Worm (Caenorhabditis elegans) whole organism, L1 larva: Measurements from ENCODE around the gene heh-1.

Experiments used
- C16A3.4 ChIP-seq: fragments of 150-350 bp; optimal IDR thresholded peaks from 2 replicates; lab custom pipeline; 2014; ENCODE audit warnings: missing biosample characterization, missing genetic modification characterization
- F16B12.6 ChIP-seq: fragments of 150-350 bp; optimal IDR thresholded peaks from 2 replicates; lab custom pipeline; 2014; ENCODE audit warnings: missing biosample characterization, missing genetic modification characterization
- aha-1 ChIP-seq: fragments of 150-350 bp; optimal IDR thresholded peaks from 2 replicates; lab custom pipeline; 2014; ENCODE audit warnings: missing biosample characterization, missing genetic modification characterization
- aly-2 ChIP-seq: fragments of 150-350 bp; optimal IDR thresholded peaks from 2 replicates; lab custom pipeline; 2014; ENCODE audit warnings: missing biosample characterization, missing genetic modification characterization
- blmp-1 ChIP-seq: fragments of 150-350 bp; optimal IDR thresholded peaks from 2 replicates; lab custom pipeline; 2014; ENCODE audit warnings: missing biosample characterization, missing genetic modification characterization
- ceh-8 ChIP-seq: fragments of 200-800 bp; sonication (Bioruptor generic); optimal IDR thresholded peaks from 2 replicates; lab custom pipeline; 2018; ENCODE audit warnings: mild to moderate bottlenecking, missing genetic modification characterization, moderate library complexity, missing compliant biosample characterization
- ceh-88 ChIP-seq: fragments of 200-800 bp; sonication (Bioruptor generic); IDR thresholded peaks from 2 replicates; pipeline ENCODE4 v1.3.6; 2022; ENCODE audit warnings: missing genetic modification characterization, missing compliant biosample characterization
- ceh-90 ChIP-seq: sonication (generic microtip); optimal IDR thresholded peaks from 2 replicates; lab custom pipeline; 2016; ENCODE audit warnings: missing genetic modification characterization, missing compliant biosample characterization
- dpl-1 ChIP-seq, 3 experiments: fragments of 150-350 bp in 2 of 3; sonication (generic microtip) in 1 of 3; optimal IDR thresholded peaks; 2 replicates each; lab custom pipeline; 2014 to 2017; ENCODE audit warnings: missing biosample characterization in 3 of 3, missing genetic modification characterization in 3 of 3, missing genetic modification reagents in 3 of 3
- elt-2 ChIP-seq: sonication (generic microtip); optimal IDR thresholded peaks from 2 replicates; lab custom pipeline; 2016; ENCODE audit warnings: missing genetic modification characterization, mild to moderate bottlenecking, inconsistent platforms, missing compliant biosample characterization, missing genetic modification reagents
- elt-3 ChIP-seq, 6 experiments: fragments of 150-350 bp in 1 of 6; sonication (generic microtip); optimal IDR thresholded peaks; 2 replicates each; lab custom pipeline; 2017 to 2018; ENCODE audit warnings: missing biosample characterization in 6 of 6, missing genetic modification characterization in 6 of 6, inconsistent platforms in 1 of 6
- ets-5 ChIP-seq: fragments of 200-800 bp; sonication (Bioruptor generic); IDR thresholded peaks from 2 replicates; pipeline ENCODE4 v1.3.6; 2022; ENCODE audit warnings: missing genetic modification characterization, missing compliant biosample characterization
- grh-1 ChIP-seq: fragments of 200-800 bp; sonication (Bioruptor generic); IDR thresholded peaks from 2 replicates; pipeline ENCODE4 v1.3.6; 2022; ENCODE audit warnings: missing genetic modification reagents, missing genetic modification characterization, missing compliant biosample characterization
- hpl-2 ChIP-seq: fragments of 150-350 bp; optimal IDR thresholded peaks from 2 replicates; lab custom pipeline; 2014; ENCODE audit warnings: missing biosample characterization, missing genetic modification reagents, missing genetic modification characterization
- jun-1 ChIP-seq: fragments of 150-350 bp; optimal IDR thresholded peaks from 2 replicates; lab custom pipeline; 2014; ENCODE audit warnings: missing biosample characterization, missing genetic modification reagents, missing genetic modification characterization
- lin-15B ChIP-seq: fragments of 150-350 bp; sonication (generic microtip); optimal IDR thresholded peaks from 3 replicates; lab custom pipeline; 2014; ENCODE audit warnings: missing biosample characterization, missing genetic modification characterization
- lir-3 ChIP-seq: sonication (generic microtip); optimal IDR thresholded peaks from 2 replicates; lab custom pipeline; 2016; ENCODE audit warnings: mild to moderate bottlenecking, missing genetic modification characterization, moderate library complexity, missing compliant biosample characterization; ENCODE audit not compliant: poor library complexity
- lsy-2 ChIP-seq, 2 experiments: fragments of 150-350 bp; optimal IDR thresholded peaks; 2 replicates each; lab custom pipeline; 2014; ENCODE audit warnings: missing biosample characterization in 2 of 2, missing genetic modification characterization in 2 of 2
- mdl-1 ChIP-seq, 2 experiments: fragments of 150-350 bp; optimal IDR thresholded peaks; 2 replicates each; lab custom pipeline; 2014 to 2017; ENCODE audit warnings: missing biosample characterization in 2 of 2, missing genetic modification characterization in 2 of 2, inconsistent platforms in 1 of 2
- mef-2 ChIP-seq: fragments of 150-350 bp; optimal IDR thresholded peaks from 2 replicates; lab custom pipeline; 2014; ENCODE audit warnings: missing biosample characterization, missing genetic modification characterization
- mep-1 ChIP-seq: fragments of 150-350 bp; optimal IDR thresholded peaks from 2 replicates; lab custom pipeline; 2014; ENCODE audit warnings: missing biosample characterization, missing genetic modification characterization
- nhr-12 ChIP-seq: sonication (generic microtip); optimal IDR thresholded peaks from 2 replicates; lab custom pipeline; 2017; ENCODE audit warnings: missing biosample characterization, missing genetic modification characterization
- nhr-19 ChIP-seq: fragments of 200-800 bp; sonication (Bioruptor generic); conservative IDR thresholded peaks from 2 replicates; pipeline ENCODE4 v1.3.6; 2022; ENCODE audit warnings: missing genetic modification characterization, missing compliant biosample characterization
- nhr-84 ChIP-seq: sonication (generic microtip); optimal IDR thresholded peaks from 2 replicates; lab custom pipeline; 2017; ENCODE audit warnings: missing biosample characterization, missing genetic modification characterization
- nhr-85 ChIP-seq: sonication (generic microtip); peaks from one replicate; lab custom pipeline; 2016; ENCODE audit warnings: missing genetic modification characterization, inconsistent platforms, missing compliant biosample characterization
- pag-3 ChIP-seq: sonication (generic microtip); optimal IDR thresholded peaks from 2 replicates; lab custom pipeline; 2017; ENCODE audit warnings: missing genetic modification characterization, mild to moderate bottlenecking, missing compliant biosample characterization, antibody characterized with exemption, borderline replicate concordance; ENCODE audit not compliant: insufficient read depth
- pqm-1 ChIP-seq: sonication (generic microtip); optimal IDR thresholded peaks from 3 replicates; lab custom pipeline; 2017; ENCODE audit warnings: missing biosample characterization, missing genetic modification characterization
- skn-1 ChIP-seq: fragments of 150-350 bp; optimal IDR thresholded peaks from 2 replicates; lab custom pipeline; 2014; ENCODE audit warnings: missing biosample characterization, missing genetic modification characterization
- sup-37 ChIP-seq: fragments of 200-800 bp; sonication (Bioruptor generic); optimal IDR thresholded peaks from 2 replicates; lab custom pipeline; 2018; ENCODE audit warnings: mild to moderate bottlenecking, missing genetic modification characterization, missing compliant biosample characterization
- swsn-7 ChIP-seq: sonication (generic microtip); optimal IDR thresholded peaks from 2 replicates; lab custom pipeline; 2016; ENCODE audit warnings: missing genetic modification characterization, missing compliant biosample characterization
- tlp-1 ChIP-seq: fragments of 150-350 bp; optimal IDR thresholded peaks from 2 replicates; lab custom pipeline; 2014; ENCODE audit warnings: missing biosample characterization, missing genetic modification characterization
- unc-130 ChIP-seq: fragments of 150-350 bp; optimal IDR thresholded peaks from 2 replicates; lab custom pipeline; 2017; ENCODE audit warnings: missing biosample characterization, missing genetic modification characterization, inconsistent platforms
- unc-30 ChIP-seq: sonication (generic microtip); optimal IDR thresholded peaks from 2 replicates; lab custom pipeline; 2017; ENCODE audit warnings: missing biosample characterization, missing genetic modification characterization
- unc-98 ChIP-seq: fragments of 200-800 bp; sonication (Bioruptor generic); IDR thresholded peaks from 2 replicates; pipeline ENCODE4 v1.3.6; 2022; ENCODE audit warnings: missing genetic modification characterization, missing compliant biosample characterization
- xbp-1 ChIP-seq: sonication (generic microtip); optimal IDR thresholded peaks from 2 replicates; lab custom pipeline; 2016; ENCODE audit warnings: missing genetic modification characterization, missing compliant biosample characterization
- zag-1 ChIP-seq: fragments of 150-350 bp; optimal IDR thresholded peaks from 2 replicates; lab custom pipeline; 2014; ENCODE audit warnings: missing biosample characterization, missing genetic modification characterization
- ztf-11 ChIP-seq, 2 experiments: sonication (generic microtip); optimal IDR thresholded peaks; 2 replicates each; lab custom pipeline; 2016 to 2017; ENCODE audit warnings: missing genetic modification characterization in 2 of 2, missing biosample characterization in 1 of 2, missing compliant biosample characterization in 1 of 2

Gene heh-1

DNA sequence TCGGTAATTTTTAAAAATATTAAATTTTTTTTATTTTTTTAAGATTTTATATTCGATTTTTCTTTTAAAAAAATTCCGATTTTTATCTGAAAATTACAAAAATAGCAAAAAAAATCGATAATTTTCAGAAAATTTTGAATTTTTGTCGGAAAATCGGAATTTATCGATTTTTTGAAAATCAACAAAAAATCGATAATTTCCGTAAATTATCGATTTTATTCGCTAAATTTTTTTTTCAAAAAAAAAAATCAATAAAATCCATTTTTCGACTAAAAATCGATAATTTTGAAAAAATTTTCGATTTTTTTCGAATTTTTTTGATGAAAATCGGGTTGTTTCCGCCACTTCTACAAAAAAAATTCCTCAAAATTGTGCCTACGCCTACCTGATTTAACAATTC lies 43.1 kb upstream of the heh-1 start:
- no peak for TF ChIP-seq mef-2 (tag; lab: Kevin White, UChicago)
- TF ChIP-seq dpl-1 (GFP tag; optimal IDR thresholded peaks at IDR 0.05; lab: Kevin White, UChicago): no peak
- no peak for TF ChIP-seq ceh-90
- TF ChIP-seq ets-5 (GFP tag; lab: Robert Waterston, UW): no peak
- no peak for TF ChIP-seq ceh-8 (GFP tag; lab: Kevin White, UChicago)
- TF ChIP-seq lsy-2 (tag; optimal IDR thresholded peaks at IDR 0.05; lab: Kevin White, UChicago): no peak
- TF ChIP-seq ceh-88 (GFP tag; lab: Robert Waterston, UW): no peak
- TF ChIP-seq C16A3.4: no peak
- TF ChIP-seq mdl-1 (tag; optimal IDR thresholded peaks at IDR 0.05; lab: Kevin White, UChicago): no peak
- TF ChIP-seq ztf-11 (tag; optimal IDR thresholded peaks at IDR 0.05; lab: Kevin White, UChicago): no peak
- TF ChIP-seq nhr-19 (GFP tag; lab: Robert Waterston, UW): no peak

DNA sequence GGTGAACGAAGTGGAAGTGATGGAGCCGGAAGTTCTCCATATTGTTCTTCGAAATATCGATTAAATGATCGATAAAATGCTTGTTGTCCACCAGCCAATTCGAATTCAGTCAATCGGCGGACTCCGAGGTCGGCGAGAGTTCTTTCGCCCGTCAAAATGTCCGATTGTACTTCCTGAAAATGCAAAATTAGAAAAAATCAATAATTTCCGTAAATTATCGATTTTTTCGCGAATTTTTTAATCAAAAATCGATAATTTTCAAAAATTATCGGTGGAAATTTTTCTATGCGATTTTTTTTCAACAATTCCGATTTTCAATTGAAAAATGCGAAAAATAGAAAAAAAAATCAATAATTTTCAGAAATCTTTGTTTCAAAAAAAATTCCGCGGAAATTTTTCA lies 42.6 kb upstream of the heh-1 start:
- TF ChIP-seq mep-1 (tag; lab: Kevin White, UChicago): no peak
- no peak for TF ChIP-seq elt-3 (tag; optimal IDR thresholded peaks at IDR 0.05; lab: Kevin White, UChicago)
- TF ChIP-seq skn-1 (tag; lab: Kevin White, UChicago): no peak
- no peak for TF ChIP-seq aha-1 (tag; lab: Kevin White, UChicago)
- no peak for TF ChIP-seq unc-30
- TF ChIP-seq aly-2: no peak
- TF ChIP-seq hpl-2 (GFP tag; lab: Kevin White, UChicago): no peak

DNA sequence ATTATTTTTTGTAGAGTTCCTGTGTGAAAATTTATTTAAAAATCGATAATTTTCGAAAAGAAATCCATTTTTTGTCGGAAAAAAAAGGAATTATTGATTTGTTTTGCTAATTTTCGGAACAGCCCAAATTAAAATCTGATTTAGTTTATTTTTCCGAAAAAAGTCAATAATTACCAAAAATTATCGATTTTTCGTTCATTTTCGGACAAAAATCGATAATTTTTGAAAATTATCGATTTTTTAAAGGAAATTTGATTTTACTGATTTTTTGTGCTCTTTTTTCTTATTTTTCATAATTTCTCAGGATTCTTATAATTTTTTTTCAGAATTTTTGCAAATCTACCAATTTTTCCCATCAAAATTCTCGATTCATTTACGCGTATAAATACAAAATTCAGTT lies 42.0 kb upstream of the heh-1 start:
- TF ChIP-seq mep-1 (tag; lab: Kevin White, UChicago) (no peak), nhr-85 (tag; lab: Kevin White, UChicago) (no peak), elt-2 (tag; lab: Kevin White, UChicago) (no peak), swsn-7 (tag; lab: Kevin White, UChicago) (no peak), nhr-84 (tag; lab: Kevin White, UChicago) (no peak), grh-1 (no peak), dpl-1 (GFP tag; optimal IDR thresholded peaks at IDR 0.05; lab: Kevin White, UChicago) (no peak), unc-98 (GFP tag; lab: Robert Waterston, UW) (no peak), tlp-1 (no peak), ceh-88 (GFP tag; lab: Robert Waterston, UW) (no peak)

DNA sequence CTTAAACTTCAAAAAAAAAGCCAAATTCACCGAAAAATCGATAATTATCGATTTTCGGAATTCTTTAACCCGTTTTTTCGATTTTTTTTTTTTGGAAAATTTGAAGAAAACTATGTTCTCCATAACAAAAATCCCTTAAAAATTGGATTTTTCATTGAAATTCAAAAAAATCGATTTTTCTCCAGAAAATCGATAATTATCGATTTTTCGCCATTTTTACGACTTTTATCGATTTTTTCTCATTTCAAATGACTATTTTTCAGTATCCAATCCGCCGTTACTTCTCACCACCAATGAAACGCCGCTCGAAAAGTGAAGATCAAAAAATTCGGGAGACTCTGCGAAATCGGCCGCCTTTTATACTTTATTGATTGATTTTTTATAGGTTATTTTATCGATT lies 41.6 kb upstream of the heh-1 start:
- TF ChIP-seq elt-2 (tag; lab: Kevin White, UChicago) (no peak), ceh-88 (GFP tag; lab: Robert Waterston, UW) (no peak), zag-1 (tag; lab: Kevin White, UChicago) (no peak), nhr-12 (tag; lab: Kevin White, UChicago) (no peak), ztf-11 (tag; optimal IDR thresholded peaks at IDR 0.05; lab: Kevin White, UChicago) (no peak), F16B12.6 (tag; lab: Kevin White, UChicago) (no peak), jun-1 (no peak), unc-98 (GFP tag; lab: Robert Waterston, UW) (no peak), sup-37 (GFP tag; lab: Kevin White, UChicago) (no peak), lir-3 (tag; lab: Kevin White, UChicago) (no peak), mef-2 (tag; lab: Kevin White, UChicago) (no peak), unc-30 (no peak), lin-15B (no peak), unc-130 (tag; lab: Kevin White, UChicago) (no peak)

DNA sequence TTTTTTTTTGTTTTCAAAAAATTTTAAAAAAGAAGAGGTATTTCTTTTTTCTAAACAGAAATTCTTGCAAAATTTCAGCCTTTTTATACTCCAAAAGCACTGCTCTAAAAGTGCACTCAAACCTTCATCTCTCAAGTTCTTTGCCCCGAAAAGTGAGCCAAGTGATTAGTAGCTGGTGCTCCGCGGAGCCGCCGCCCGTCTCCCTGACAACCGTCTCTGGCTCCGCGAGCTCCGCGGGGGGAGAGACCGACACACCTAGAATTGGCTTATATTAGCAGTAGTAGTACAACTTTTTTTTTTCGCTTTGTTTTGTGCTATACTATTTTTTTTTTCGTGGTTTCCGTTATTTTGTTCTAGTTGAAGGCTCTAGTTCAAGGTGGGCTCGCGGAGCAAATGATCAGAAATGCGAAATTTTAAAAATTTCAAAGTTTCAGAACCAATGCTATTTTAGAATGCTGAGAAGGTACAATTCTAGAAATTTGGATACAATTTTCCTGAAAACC lies 33.4 kb upstream of the heh-1 start, which contains the start of gene Y53G8AL.1:
TSS of gene Y53G8AL.1 (plus strand) at position 453 of the 503 bp plus-strand sequence.
- TF ChIP-seq grh-1 (no peak), ztf-11 (tag; optimal IDR thresholded peaks at IDR 0.05; lab: Kevin White, UChicago) (no peak), mef-2 (tag; lab: Kevin White, UChicago) (no peak), pqm-1 (tag; lab: Kevin White, UChicago) (no peak), blmp-1 (tag; lab: Kevin White, UChicago) (no peak), ceh-90 (no peak), xbp-1 (tag; lab: Kevin White, UChicago) (no peak), pag-3 (tag; lab: Kevin White, UChicago) (no peak)
- TF ChIP-seq, all 84 proteins: peak for 0
